Worm (Caenorhabditis elegans): ENCODE measurements around the gene ZK180.7.

- TF ChIP-seq him-1 (tag; optimal IDR thresholded peaks at IDR 0.05) (no peak), W03F9.2 (tag; optimal IDR thresholded peaks at IDR 0.05) (no peak), dao-5 (tag; optimal IDR thresholded peaks at IDR 0.05) (no peak)
Observed at ce11 chrIV:4541195-4541594, 50.9 kb downstream of the ZK180.7 start.
